Worm (Caenorhabditis elegans) whole organism, late embryonic: ENCODE measurements around the gene nspf-2.
"Not testable (repeated sequence)": the region's sequence is repeated elsewhere in the genome, so short reads cannot be mapped to it uniquely, and the experiment has no call there.

Experiments
- F13H6.1 ChIP-seq: sonication (generic microtip); optimal IDR thresholded peaks from 2 replicates; lab custom pipeline; 2016; ENCODE audit warnings: missing genetic modification characterization, missing compliant biosample characterization
- K02D7.2 ChIP-seq: sonication (generic microtip); optimal IDR thresholded peaks from 2 replicates; lab custom pipeline; 2017; ENCODE audit warnings: mild to moderate bottlenecking, missing genetic modification characterization, missing compliant biosample characterization
- K09A11.1 ChIP-seq: sonication (generic microtip); optimal IDR thresholded peaks from 2 replicates; lab custom pipeline; 2017; ENCODE audit warnings: antibody characterized with exemption, mild to moderate bottlenecking, missing genetic modification characterization, missing compliant biosample characterization; ENCODE audit not compliant: insufficient read depth
- Y22D7AL.16 ChIP-seq: sonication (generic microtip); optimal IDR thresholded peaks from 2 replicates; lab custom pipeline; 2016; ENCODE audit warnings: missing genetic modification characterization, missing compliant biosample characterization
- ama-1 ChIP-seq: fragments of 150-350 bp; optimal IDR thresholded peaks from 2 replicates; lab custom pipeline; 2014
- ceh-14 ChIP-seq: sonication (generic microtip); optimal IDR thresholded peaks from 2 replicates; lab custom pipeline; 2016; ENCODE audit warnings: missing genotype, missing genetic modification characterization, missing compliant biosample characterization
- ceh-18 ChIP-seq: sonication (generic microtip); optimal IDR thresholded peaks from 2 replicates; lab custom pipeline; 2016; ENCODE audit warnings: missing genetic modification characterization, missing compliant biosample characterization
- ceh-19 ChIP-seq: fragments of 200-800 bp; sonication (Bioruptor generic); optimal IDR thresholded peaks from 2 replicates; lab custom pipeline; 2018; ENCODE audit warnings: mild to moderate bottlenecking, missing genetic modification characterization, missing compliant biosample characterization
- ceh-2 ChIP-seq: sonication (generic microtip); optimal IDR thresholded peaks from 2 replicates; lab custom pipeline; 2016; ENCODE audit warnings: missing genotype, missing genetic modification characterization, missing compliant biosample characterization
- ceh-31 ChIP-seq: sonication (generic microtip); optimal IDR thresholded peaks from 2 replicates; lab custom pipeline; 2016; ENCODE audit warnings: missing genetic modification characterization, missing compliant biosample characterization
- ceh-48 ChIP-seq: sonication (generic microtip); optimal IDR thresholded peaks from 2 replicates; lab custom pipeline; 2016; ENCODE audit warnings: missing genetic modification characterization, inconsistent platforms, missing compliant biosample characterization
- ceh-6 ChIP-seq: fragments of 200-800 bp; sonication (Bioruptor generic); optimal IDR thresholded peaks from 2 replicates; lab custom pipeline; 2018; ENCODE audit warnings: mild to moderate bottlenecking, missing genetic modification characterization, missing compliant biosample characterization
- dmd-4 ChIP-seq: sonication (generic microtip); optimal IDR thresholded peaks from 2 replicates; lab custom pipeline; 2016; ENCODE audit warnings: borderline replicate concordance, missing genetic modification characterization, missing compliant biosample characterization
- elt-2 ChIP-seq: sonication (generic microtip); optimal IDR thresholded peaks from 2 replicates; lab custom pipeline; 2016; ENCODE audit warnings: missing genetic modification reagents, missing genetic modification characterization, missing compliant biosample characterization
- ets-4 ChIP-seq: sonication (generic microtip); optimal IDR thresholded peaks from 2 replicates; lab custom pipeline; 2016; ENCODE audit warnings: missing genetic modification characterization, missing compliant biosample characterization
- fax-1 ChIP-seq: sonication (generic microtip); optimal IDR thresholded peaks from 2 replicates; lab custom pipeline; 2016; ENCODE audit warnings: missing genotype, missing genetic modification characterization, missing compliant biosample characterization
- fkh-6 ChIP-seq: sonication (generic microtip); optimal IDR thresholded peaks from 2 replicates; lab custom pipeline; 2016; ENCODE audit warnings: missing genetic modification characterization, missing compliant biosample characterization
- hlh-15 ChIP-seq: sonication (generic microtip); optimal IDR thresholded peaks from 2 replicates; lab custom pipeline; 2016; ENCODE audit warnings: missing genetic modification characterization, missing compliant biosample characterization
- hlh-30 ChIP-seq: sonication (generic microtip); optimal IDR thresholded peaks from 2 replicates; lab custom pipeline; 2017; ENCODE audit warnings: antibody characterized with exemption, missing genetic modification characterization, missing compliant biosample characterization; ENCODE audit not compliant: insufficient read depth
- hlh-6 ChIP-seq: sonication (generic microtip); optimal IDR thresholded peaks from 2 replicates; lab custom pipeline; 2016; ENCODE audit warnings: missing genotype, missing genetic modification characterization, missing compliant biosample characterization
- hlh-8 ChIP-seq: sonication (generic microtip); optimal IDR thresholded peaks from 2 replicates; lab custom pipeline; 2016; ENCODE audit warnings: missing genotype, missing genetic modification characterization, missing compliant biosample characterization
- lin-11 ChIP-seq: fragments of 200-800 bp; sonication (Bioruptor generic); optimal IDR thresholded peaks from 2 replicates; lab custom pipeline; 2018; ENCODE audit warnings: mild to moderate bottlenecking, missing genetic modification characterization, missing compliant biosample characterization
- madf-2 ChIP-seq: sonication (generic microtip); optimal IDR thresholded peaks from 2 replicates; lab custom pipeline; 2017; ENCODE audit warnings: missing genetic modification characterization, missing compliant biosample characterization
- nhr-232 ChIP-seq: sonication (generic microtip); optimal IDR thresholded peaks from 2 replicates; lab custom pipeline; 2016; ENCODE audit warnings: missing genetic modification characterization, missing compliant biosample characterization
- npax-4 ChIP-seq: sonication (generic microtip); optimal IDR thresholded peaks from 2 replicates; lab custom pipeline; 2016; ENCODE audit warnings: missing genetic modification characterization, missing compliant biosample characterization
- pqm-1 ChIP-seq: sonication (generic microtip); optimal IDR thresholded peaks from 2 replicates; lab custom pipeline; 2016; ENCODE audit warnings: missing genetic modification characterization, missing compliant biosample characterization
- rnt-1 ChIP-seq: sonication (generic microtip); optimal IDR thresholded peaks from 2 replicates; lab custom pipeline; 2016; ENCODE audit warnings: missing genetic modification characterization, missing compliant biosample characterization
- sox-4 ChIP-seq: sonication (generic microtip); optimal IDR thresholded peaks from 2 replicates; lab custom pipeline; 2017; ENCODE audit warnings: mild to moderate bottlenecking, missing genetic modification characterization, inconsistent platforms, missing compliant biosample characterization
- syd-9 ChIP-seq: sonication (generic microtip); optimal IDR thresholded peaks from 2 replicates; lab custom pipeline; 2016; ENCODE audit warnings: mild to moderate bottlenecking, missing genetic modification characterization, moderate library complexity, missing compliant biosample characterization
- tbx-2 ChIP-seq: sonication (generic microtip); optimal IDR thresholded peaks from 2 replicates; lab custom pipeline; 2016; ENCODE audit warnings: missing genetic modification characterization, missing compliant biosample characterization
- tbx-7 ChIP-seq: sonication (generic microtip); optimal IDR thresholded peaks from 2 replicates; lab custom pipeline; 2016; ENCODE audit warnings: missing genotype, missing genetic modification characterization, missing compliant biosample characterization
- unc-42 ChIP-seq: sonication (generic microtip); optimal IDR thresholded peaks from 2 replicates; lab custom pipeline; 2016; ENCODE audit warnings: missing genotype, missing genetic modification characterization, missing compliant biosample characterization
- unc-55 ChIP-seq: sonication (generic microtip); optimal IDR thresholded peaks from 2 replicates; lab custom pipeline; 2017; ENCODE audit warnings: missing biosample characterization, missing genetic modification reagents, missing genetic modification characterization
- unc-86 ChIP-seq: sonication (generic microtip); optimal IDR thresholded peaks from 2 replicates; lab custom pipeline; 2016; ENCODE audit warnings: missing genetic modification characterization, missing compliant biosample characterization
- zip-5 ChIP-seq: sonication (generic microtip); optimal IDR thresholded peaks from 2 replicates; lab custom pipeline; 2016; ENCODE audit warnings: missing genetic modification characterization, missing compliant biosample characterization

The nspf-2 gene

DNA sequence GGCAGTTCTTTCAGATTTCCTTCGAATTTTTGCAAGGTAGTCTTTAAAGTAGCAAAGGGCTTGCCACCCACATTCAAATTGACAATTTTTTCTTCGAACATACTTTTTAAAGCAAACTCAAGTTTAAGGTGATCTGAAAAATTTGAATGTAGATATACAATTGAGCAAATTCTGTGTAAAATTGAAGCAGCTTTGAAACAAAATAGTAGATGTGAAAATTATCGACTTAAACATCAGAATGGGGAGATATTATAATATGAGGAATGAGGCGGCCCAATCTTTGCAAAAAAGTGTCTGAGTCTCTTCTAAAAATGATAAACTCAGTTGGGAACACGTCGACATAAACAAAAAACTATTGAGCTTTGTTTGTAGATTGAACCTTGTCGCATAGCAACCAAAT lies 44.2 kb upstream of the nspf-2 start, which contains the start of gene F22E5.11:
Gene F22E5.11, minus strand, starts transcription at position 101 of the 400 bp plus-strand sequence.
- TF ChIP-seq fkh-6 (tag; lab: Kevin White, UChicago): no peak
- TF ChIP-seq sox-4 (tag; lab: Kevin White, UChicago): no peak
- TF ChIP-seq Y22D7AL.16 (tag; lab: Kevin White, UChicago): no peak
- TF ChIP-seq zip-5: no peak
- no peak for TF ChIP-seq fax-1 (tag; lab: Kevin White, UChicago)
- no peak for TF ChIP-seq hlh-30 (tag; lab: Kevin White, UChicago)
- TF ChIP-seq rnt-1 (tag; lab: Kevin White, UChicago): no peak
- TF ChIP-seq nhr-232 (tag; lab: Kevin White, UChicago): no peak
- TF ChIP-seq ceh-18 (tag; lab: Kevin White, UChicago): no peak
- no peak for TF ChIP-seq K02D7.2 (tag; lab: Kevin White, UChicago)
- no peak for TF ChIP-seq unc-55 (GFP tag; lab: Kevin White, UChicago)
- no peak for TF ChIP-seq tbx-7 (tag; lab: Kevin White, UChicago)
- TF ChIP-seq madf-2 (tag; lab: Kevin White, UChicago): no peak
- no peak for TF ChIP-seq unc-86 (tag; lab: Kevin White, UChicago)
- TF ChIP-seq lin-11 (tag; lab: Kevin White, UChicago): no peak

DNA sequence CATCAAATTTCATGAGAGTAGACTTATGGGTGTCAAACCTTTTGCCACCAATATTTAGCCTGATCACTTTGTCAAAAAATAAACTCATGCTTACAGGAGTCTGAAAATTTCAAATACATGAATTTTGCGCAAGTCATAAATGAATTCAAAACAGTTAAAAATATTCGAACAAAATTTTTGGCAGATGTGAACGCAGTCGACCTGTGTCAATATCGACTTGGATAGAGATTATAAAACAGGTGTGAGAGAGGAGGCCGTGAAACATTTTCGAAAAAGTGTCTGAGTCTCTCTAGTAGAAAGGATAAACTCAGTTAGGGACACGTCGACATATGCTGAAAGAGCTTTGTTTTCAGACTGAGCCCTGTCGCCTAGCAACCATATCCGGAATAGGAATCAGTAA lies 42.0 kb upstream of the nspf-2 start, which contains the start of gene F22E5.12:
Gene F22E5.12, minus strand, starts transcription at position 101 of the 400 bp plus-strand sequence.
- TF ChIP-seq ama-1, zip-5, ceh-19: not testable (repeated sequence)

DNA sequence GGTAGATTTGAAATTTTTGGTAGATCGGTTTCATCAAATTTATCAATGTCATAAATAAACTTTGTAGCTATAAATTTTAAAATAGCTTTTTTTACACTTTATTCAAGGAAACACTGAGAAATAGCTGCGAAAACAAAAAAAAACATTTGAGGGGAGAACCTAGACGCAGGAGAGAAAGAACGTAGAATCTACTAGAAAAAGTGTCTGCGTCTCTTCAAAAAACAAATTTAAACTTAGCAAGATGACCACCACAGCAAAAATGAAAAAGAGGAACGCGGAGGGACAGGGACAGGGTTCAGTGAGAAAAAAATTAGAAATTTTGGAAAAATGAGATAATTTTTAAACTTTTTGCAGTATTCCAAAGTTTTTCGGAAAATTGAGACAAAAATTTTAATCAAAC lies 39.7 kb upstream of the nspf-2 start:
- no peak for TF ChIP-seq F13H6.1 (tag; lab: Kevin White, UChicago)
- no peak for TF ChIP-seq unc-42 (tag; lab: Kevin White, UChicago)
- no peak for TF ChIP-seq syd-9 (tag; lab: Kevin White, UChicago)
- TF ChIP-seq dmd-4: no peak
- no peak for TF ChIP-seq hlh-15 (tag; lab: Kevin White, UChicago)
- no peak for TF ChIP-seq zip-5
- TF ChIP-seq ceh-18 (tag; lab: Kevin White, UChicago): no peak
- no peak for TF ChIP-seq rnt-1 (tag; lab: Kevin White, UChicago)
- no peak for TF ChIP-seq ceh-48 (tag; lab: Kevin White, UChicago)
- TF ChIP-seq fax-1 (tag; lab: Kevin White, UChicago): no peak
- no peak for TF ChIP-seq npax-4
- no peak for TF ChIP-seq ama-1
- TF ChIP-seq tbx-7 (tag; lab: Kevin White, UChicago): no peak
- TF ChIP-seq hlh-30 (tag; lab: Kevin White, UChicago): no peak

DNA sequence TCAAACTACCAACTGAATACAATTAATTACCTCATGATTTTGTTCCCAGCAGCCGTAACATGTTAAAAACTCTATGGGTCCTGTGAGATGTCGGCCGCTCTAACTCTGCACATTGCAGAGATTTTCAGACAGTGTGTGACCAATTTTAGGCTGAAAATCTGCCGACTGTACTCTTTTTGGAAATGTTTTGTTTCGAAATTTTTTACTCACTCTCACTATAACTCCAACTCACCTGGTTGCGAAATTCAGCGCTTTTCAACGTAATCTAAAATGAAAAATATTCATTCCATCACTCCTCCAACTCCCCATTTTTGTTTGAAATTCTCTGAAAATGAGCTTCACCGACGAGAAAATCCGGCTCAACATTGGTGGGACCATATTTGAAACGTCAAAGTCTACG lies 39.2 kb upstream of the nspf-2 start, which contains the start of the genes F22E5.13 and F22E5.6:
Gene F22E5.13, minus strand, starts transcription at position 101 of the 400 bp plus-strand sequence.
Gene F22E5.6, plus strand, starts transcription at position 297 of the 400 bp plus-strand sequence.
- TF ChIP-seq pqm-1 (tag; lab: Kevin White, UChicago) (no peak), K09A11.1 (tag; lab: Kevin White, UChicago) (no peak), hlh-30 (tag; lab: Kevin White, UChicago) (no peak), ceh-2 (tag; lab: Kevin White, UChicago) (no peak), ets-4 (tag; lab: Kevin White, UChicago) (no peak), hlh-6 (tag; lab: Kevin White, UChicago) (no peak), ceh-31 (tag; lab: Kevin White, UChicago) (no peak), hlh-8 (no peak), elt-2 (tag; lab: Kevin White, UChicago) (no peak), syd-9 (tag; lab: Kevin White, UChicago) (no peak), ceh-6 (GFP tag; lab: Kevin White, UChicago) (no peak)
- TF ChIP-seq, all 69 proteins: peak for 0

DNA sequence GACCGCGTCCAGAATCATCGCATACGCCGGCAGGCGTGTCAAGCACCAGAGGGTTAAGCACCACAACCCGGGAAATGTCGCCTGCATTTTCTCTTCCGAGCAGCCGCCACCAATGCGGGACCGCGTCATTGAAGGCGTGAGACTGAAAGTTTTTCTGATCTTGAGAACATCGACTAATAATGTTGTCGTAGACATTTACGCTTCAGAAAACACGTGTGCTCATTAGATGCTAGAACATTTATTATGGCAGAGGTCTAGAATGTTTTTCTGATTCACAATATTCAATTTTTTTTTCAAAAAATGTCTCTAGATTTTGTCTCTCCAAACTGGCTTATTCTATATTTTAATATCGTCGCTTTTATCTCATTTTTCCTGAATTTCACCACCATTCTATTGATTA lies 32.1 kb upstream of the nspf-2 start, which contains the start of gene sri-47:
Gene sri-47, plus strand, starts transcription at position 301 of the 400 bp plus-strand sequence.
- TF ChIP-seq ceh-14: no peak
- TF ChIP-seq tbx-2 (tag; lab: Kevin White, UChicago): no peak
- TF ChIP-seq elt-2 (tag; lab: Kevin White, UChicago): no peak
- no peak for TF ChIP-seq ceh-6 (GFP tag; lab: Kevin White, UChicago)
